Fruit fly (Drosophila melanogaster) whole organism, embryonic: ENCODE data around the gene SCCRO4.

Source experiments
- Aef1 ChIP-seq: fragments of 200-800 bp; sonication (Bioruptor generic); IDR thresholded peaks from 3 replicates; pipeline ENCODE4 v1.3.6; 2022; ENCODE audit warnings: missing biosample characterization, missing genetic modification characterization
- Awh ChIP-seq: fragments of 200-800 bp; sonication (Bioruptor generic); IDR thresholded peaks from 2 replicates; pipeline ENCODE4, ENCODE4 v1.3.6; 2022; ENCODE audit warnings: missing biosample characterization, missing genetic modification characterization
- Bgb ChIP-seq: fragments of 200-800 bp; sonication (Bioruptor generic); IDR thresholded peaks from 2 replicates; pipeline ENCODE4 v1.3.6; 2022; ENCODE audit warnings: missing biosample characterization, missing genetic modification characterization; ENCODE audit not compliant: partially characterized antibody
- CG10147 ChIP-seq: fragments of 200-800 bp; sonication (Bioruptor generic); optimal IDR thresholded peaks from 2 replicates; lab custom pipeline; 2019; ENCODE audit warnings: missing biosample characterization, mild to moderate bottlenecking, missing genetic modification characterization, moderate library complexity
- CG11093 ChIP-seq: fragments of 200-800 bp; sonication (Bioruptor generic); IDR thresholded peaks from 3 replicates; pipeline ENCODE4 v1.3.6; 2022; ENCODE audit warnings: missing biosample characterization, missing genetic modification characterization
- CG11723 ChIP-seq: fragments of 200-800 bp; sonication (Bioruptor generic); optimal IDR thresholded peaks from 2 replicates; lab custom pipeline; 2017; ENCODE audit warnings: missing biosample characterization, mild to moderate bottlenecking, missing genetic modification characterization
- CG13123 ChIP-seq: fragments of 200-800 bp; sonication (Bioruptor generic); optimal IDR thresholded peaks from 2 replicates; lab custom pipeline; 2016; ENCODE audit warnings: missing biosample characterization, missing genetic modification characterization
- CG13424 ChIP-seq: fragments of 200-800 bp; sonication (Bioruptor generic); optimal IDR thresholded peaks from 2 replicates; lab custom pipeline; 2019; ENCODE audit warnings: missing biosample characterization, mild to moderate bottlenecking, missing genetic modification characterization, moderate library complexity
- CG15479 ChIP-seq: fragments of 200-800 bp; sonication (Bioruptor generic); optimal IDR thresholded peaks from 3 replicates; lab custom pipeline; 2019; ENCODE audit warnings: missing biosample characterization, mild to moderate bottlenecking, missing genetic modification characterization, moderate library complexity
- CG1603 ChIP-seq: fragments of 200-800 bp; sonication (Bioruptor generic); optimal IDR thresholded peaks from 2 replicates; lab custom pipeline; 2019; ENCODE audit warnings: missing biosample characterization, mild to moderate bottlenecking, missing genetic modification characterization, moderate library complexity
- CG1647 ChIP-seq: fragments of 200-800 bp; sonication (Bioruptor generic); optimal IDR thresholded peaks from 3 replicates; lab custom pipeline; 2016; ENCODE audit warnings: missing biosample characterization, missing genetic modification characterization
- CG2116 ChIP-seq: fragments of 200-800 bp; sonication (Bioruptor generic); optimal IDR thresholded peaks from 3 replicates; lab custom pipeline; 2018; ENCODE audit warnings: missing biosample characterization, mild to moderate bottlenecking, missing genetic modification characterization
- CG32772 ChIP-seq: fragments of 200-800 bp; sonication (Bioruptor generic); IDR thresholded peaks from 2 replicates; pipeline ENCODE4 v1.3.6; 2022; ENCODE audit warnings: missing biosample characterization, missing genetic modification characterization
- CG4707 ChIP-seq: fragments of 200-800 bp; sonication (Bioruptor generic); optimal IDR thresholded peaks from 2 replicates; lab custom pipeline; 2018; ENCODE audit warnings: missing biosample characterization, mild to moderate bottlenecking, missing genetic modification characterization, moderate library complexity
- CG4730 ChIP-seq: fragments of 200-800 bp; sonication (Bioruptor generic); IDR thresholded peaks from 2 replicates; pipeline ENCODE4 v1.3.6; 2022; ENCODE audit warnings: missing biosample characterization, missing genetic modification characterization
- CG6791 ChIP-seq: fragments of 200-800 bp; sonication (Bioruptor generic); IDR thresholded peaks from 3 replicates; pipeline ENCODE4 v1.3.6; 2022; ENCODE audit warnings: missing biosample characterization, missing genetic modification characterization; ENCODE audit not compliant: partially characterized antibody
- CG8281 ChIP-seq: fragments of 200-800 bp; sonication (Bioruptor generic); optimal IDR thresholded peaks from 2 replicates; lab custom pipeline; 2018; ENCODE audit warnings: missing biosample characterization, mild to moderate bottlenecking, missing genetic modification characterization, moderate library complexity
- CG9437 ChIP-seq: fragments of 200-800 bp; sonication (Bioruptor generic); optimal IDR thresholded peaks from 2 replicates; lab custom pipeline; 2018; ENCODE audit warnings: missing biosample characterization, mild to moderate bottlenecking, missing genetic modification characterization
- CHES-1-like ChIP-seq: fragments of 200-800 bp; sonication (Bioruptor generic); optimal IDR thresholded peaks from 2 replicates; lab custom pipeline; 2016; ENCODE audit warnings: missing biosample characterization, missing genetic modification characterization
- CoRest ChIP-seq: fragments of 200-800 bp; sonication (Bioruptor generic); optimal IDR thresholded peaks from 3 replicates; lab custom pipeline; 2018; ENCODE audit warnings: missing biosample characterization, mild to moderate bottlenecking, missing genetic modification characterization, moderate library complexity
- D19B ChIP-seq: fragments of 200-800 bp; sonication (Bioruptor generic); optimal IDR thresholded peaks from 2 replicates; lab custom pipeline; 2017; ENCODE audit warnings: missing biosample characterization, mild to moderate bottlenecking, missing genetic modification characterization
- E2f2 ChIP-seq: fragments of 200-800 bp; sonication (Bioruptor generic); IDR thresholded peaks from 2 replicates; pipeline ENCODE4 v1.3.6; 2022; ENCODE audit warnings: missing biosample characterization, missing genetic modification characterization
- Elba2 ChIP-seq: fragments of 200-800 bp; sonication (Bioruptor generic); optimal IDR thresholded peaks from 3 replicates; lab custom pipeline; 2016; ENCODE audit warnings: missing biosample characterization, missing genetic modification characterization
- H15 ChIP-seq: fragments of 200-800 bp; sonication (Bioruptor generic); IDR thresholded peaks from 3 replicates; pipeline ENCODE4 v1.3.6; 2022; ENCODE audit warnings: missing biosample characterization, missing genetic modification characterization
- HLH3B ChIP-seq: fragments of 200-800 bp; sonication (Bioruptor generic); IDR thresholded peaks from 2 replicates; pipeline ENCODE4 v1.3.6; 2022; ENCODE audit warnings: missing biosample characterization, missing genetic modification characterization
- Mrtf ChIP-seq: fragments of 200-800 bp; sonication (Bioruptor generic); IDR thresholded peaks from 3 replicates; pipeline ENCODE4 v1.3.6; 2022; ENCODE audit warnings: missing biosample characterization, missing genetic modification characterization
- Nf-YA ChIP-seq: fragments of 200-800 bp; sonication (Bioruptor generic); IDR thresholded peaks from 2 replicates; pipeline ENCODE4 v1.3.6; 2022; ENCODE audit warnings: missing biosample characterization, missing genetic modification characterization
- Oaz ChIP-seq: fragments of 200-800 bp; sonication (Bioruptor generic); IDR thresholded peaks from 2 replicates; pipeline ENCODE4 v1.3.6; 2022; ENCODE audit warnings: missing biosample characterization, missing genetic modification characterization
- Xbp1 ChIP-seq: fragments of 200-800 bp; sonication (Bioruptor generic); optimal IDR thresholded peaks from 3 replicates; lab custom pipeline; 2016; ENCODE audit warnings: missing biosample characterization, mild to moderate bottlenecking, missing genetic modification characterization
- abd-A ChIP-seq: fragments of 200-800 bp; sonication (Bioruptor generic); optimal IDR thresholded peaks from 3 replicates; lab custom pipeline; 2019; ENCODE audit warnings: missing biosample characterization, mild to moderate bottlenecking, missing genetic modification characterization, moderate library complexity
- al ChIP-seq: fragments of 200-800 bp; sonication (Bioruptor generic); IDR thresholded peaks from 2 replicates; pipeline ENCODE4 v1.3.6; 2022; ENCODE audit warnings: missing biosample characterization, missing genetic modification characterization
- ash1 ChIP-seq: fragments of 200-800 bp; sonication (Bioruptor generic); optimal IDR thresholded peaks from 2 replicates; lab custom pipeline; 2018; ENCODE audit warnings: missing biosample characterization, mild to moderate bottlenecking, missing genetic modification characterization
- bab2 ChIP-seq: fragments of 200-800 bp; sonication (Bioruptor generic); optimal IDR thresholded peaks from 2 replicates; lab custom pipeline; 2016; ENCODE audit warnings: missing biosample characterization, missing genetic modification characterization
- bbx ChIP-seq: fragments of 200-800 bp; sonication (Bioruptor generic); IDR thresholded peaks from 2 replicates; pipeline ENCODE4 v1.3.6; 2022; ENCODE audit warnings: missing biosample characterization, missing genetic modification characterization; ENCODE audit not compliant: partially characterized antibody
- br ChIP-seq: fragments of >200 bp; optimal IDR thresholded peaks from 2 replicates; lab custom pipeline; 2017
- corto ChIP-seq: fragments of 200-800 bp; sonication (Bioruptor generic); optimal IDR thresholded peaks from 2 replicates; lab custom pipeline; 2016; ENCODE audit warnings: missing biosample characterization, mild to moderate bottlenecking, missing genetic modification characterization, moderate library complexity
- dpn ChIP-seq, 2 experiments: fragments of 200-800 bp; sonication (Bioruptor generic); optimal IDR thresholded peaks; 3 replicates each; lab custom pipeline; 2016; ENCODE audit warnings: missing biosample characterization in 2 of 2, missing genetic modification characterization in 2 of 2
- eyg ChIP-seq: fragments of 200-800 bp; sonication (Bioruptor generic); optimal IDR thresholded peaks from 3 replicates; lab custom pipeline; 2016; ENCODE audit warnings: missing biosample characterization, missing genetic modification characterization
- lbe ChIP-seq: fragments of 200-800 bp; sonication (Bioruptor generic); optimal IDR thresholded peaks from 2 replicates; lab custom pipeline; 2016; ENCODE audit warnings: missing biosample characterization, mild to moderate bottlenecking, missing genetic modification characterization
- nau ChIP-seq: fragments of 200-800 bp; sonication (Bioruptor generic); optimal IDR thresholded peaks from 3 replicates; lab custom pipeline; 2017; ENCODE audit warnings: missing biosample characterization, mild to moderate bottlenecking, missing genetic modification characterization, missing genetic modification reagents
- psq ChIP-seq: fragments of 200-800 bp; sonication (Bioruptor generic); optimal IDR thresholded peaks from 2 replicates; lab custom pipeline; 2017; ENCODE audit warnings: missing biosample characterization, missing genetic modification characterization
- sna ChIP-seq: fragments of 200-800 bp; sonication (Bioruptor generic); IDR thresholded peaks from 2 replicates; pipeline ENCODE4 v1.3.6; 2022; ENCODE audit warnings: missing biosample characterization, missing genetic modification characterization; ENCODE audit not compliant: partially characterized antibody
- stwl ChIP-seq: fragments of 200-800 bp; sonication (Bioruptor generic); optimal IDR thresholded peaks from 3 replicates; lab custom pipeline; 2018; ENCODE audit warnings: missing biosample characterization, mild to moderate bottlenecking, missing genetic modification characterization, moderate library complexity
- sug ChIP-seq: fragments of 200-800 bp; optimal IDR thresholded peaks from 2 replicates; lab custom pipeline; 2019; ENCODE audit warnings: missing biosample characterization, mild to moderate bottlenecking, missing genetic modification characterization, moderate library complexity
- twi ChIP-seq: fragments of 200-800 bp; optimal IDR thresholded peaks from 2 replicates; lab custom pipeline; 2019; ENCODE audit warnings: missing biosample characterization, mild to moderate bottlenecking, missing genetic modification characterization, moderate library complexity

Gene SCCRO4

dm6 chr3L:20320044-20320443 lies 20.8 kb downstream of the SCCRO4 start (continued):
- no peak for TF ChIP-seq CG11723 (GFP tag; lab: Kevin White, UChicago)
- no peak for TF ChIP-seq H15 (GFP tag; lab: Robert Waterston, UW)
- no peak for TF ChIP-seq CG1603
- no peak for TF ChIP-seq D19B (GFP tag; lab: Kevin White, UChicago)
- peak; percentile 43; the same call in 1 of the 2 replicates for TF ChIP-seq bbx (GFP tag; lab: Robert Waterston, UW)
- no peak for TF ChIP-seq sug (tag; lab: Kevin White, UChicago)
- peak; percentile 12 for TF ChIP-seq stwl (tag; lab: Kevin White, UChicago)
- TF ChIP-seq CG6791 (GFP tag; lab: Robert Waterston, UW): peak; percentile 51; the same call in 2 of the 3 replicates
- TF ChIP-seq twi (tag; lab: Kevin White, UChicago): no peak
- TF ChIP-seq CG2116 (GFP tag; lab: Kevin White, UChicago): no peak
- no peak for TF ChIP-seq CG32772 (GFP tag; lab: Robert Waterston, UW)
- no peak for TF ChIP-seq dpn (GFP tag; optimal IDR thresholded peaks at IDR 0.05; lab: Kevin White, UChicago)

dm6 chr3L:20320652-20321051 lies 21.4 kb downstream of the SCCRO4 start, which contains the start of gene Spn77Bb:
Spn77Bb (plus strand) TSS chr3L:20320952.
- TF ChIP-seq CoRest (no peak), eyg (GFP tag; lab: Kevin White, UChicago) (no peak), Xbp1 (GFP tag; lab: Kevin White, UChicago) (no peak), CG4707 (no peak), abd-A (no peak), Oaz (no peak)

dm6 chr3L:20342334-20342733 lies 43.1 kb downstream of the SCCRO4 start, which contains the start of gene Spn77Bc:
Spn77Bc (plus strand) TSS chr3L:20342634.
- TF ChIP-seq Mrtf: no peak
- no peak for TF ChIP-seq CG11093 (GFP tag; lab: Robert Waterston, UW)
- no peak for TF ChIP-seq CG4730 (GFP tag; lab: Robert Waterston, UW)
- TF ChIP-seq psq (GFP tag; lab: Kevin White, UChicago): no peak
- no peak for TF ChIP-seq Awh
- no peak for TF ChIP-seq CG15479 (GFP tag; lab: Kevin White, UChicago)
- TF ChIP-seq bbx (GFP tag; lab: Robert Waterston, UW): no peak
- no peak for TF ChIP-seq CG1647
- no peak for TF ChIP-seq CHES-1-like (GFP tag; lab: Kevin White, UChicago)
- TF ChIP-seq nau (GFP tag; lab: Kevin White, UChicago): no peak
- no peak for TF ChIP-seq CG8281 (tag; lab: Kevin White, UChicago)
- TF ChIP-seq Bgb (GFP tag; lab: Robert Waterston, UW): no peak
- no peak for TF ChIP-seq HLH3B (GFP tag; lab: Robert Waterston, UW)
- TF ChIP-seq corto (GFP tag; lab: Kevin White, UChicago): no peak

- TF ChIP-seq CG10147 (peak; percentile 69), lbe (peak; percentile 43), sug (tag; lab: Kevin White, UChicago) (peak; percentile 81), Elba2 (peak; percentile 53), br (lab: Kevin White, UChicago) (no peak), ash1 (GFP tag; lab: Kevin White, UChicago) (no peak), CG9437 (GFP tag; lab: Kevin White, UChicago) (peak; percentile 48), bab2 (peak; percentile 60), E2f2 (GFP tag; lab: Robert Waterston, UW) (peak; percentile 24; the same call in 1 of the 2 replicates), Nf-YA (no peak), H15 (GFP tag; lab: Robert Waterston, UW) (peak; percentile 70; the same call in 1 of the 3 replicates), sna (GFP tag; lab: Robert Waterston, UW) (peak; percentile 81), CG13424 (tag; lab: Kevin White, UChicago) (peak; percentile 83), CG13123 (GFP tag; lab: Kevin White, UChicago) (peak; percentile 71), al (GFP tag; lab: Robert Waterston, UW) (peak; percentile 82), Aef1 (GFP tag; lab: Robert Waterston, UW) (peak; percentile 88)
These were observed 48.8 kb downstream of the SCCRO4 start, which contains the start of the genes Rbbp5 and eRF1 for dm6 chr3L:20347762-20348580. Rbbp5 (minus strand) TSS chr3L:20347942. eRF1 (plus strand) TSS chr3L:20348355.
